Worm (Caenorhabditis elegans) whole organism, L4 larva: Measurements from ENCODE around the gene zfp-3.

Source experiments
- D1046.2 ChIP-seq: fragments of 200-800 bp; sonication (Bioruptor generic); IDR thresholded peaks from 2 replicates; pipeline ENCODE4 v1.3.6; 2022; ENCODE audit warnings: missing genetic modification characterization, missing compliant biosample characterization
- F10B5.3 ChIP-seq: sonication (generic microtip); optimal IDR thresholded peaks from 2 replicates; lab custom pipeline; 2016; ENCODE audit warnings: mild to moderate bottlenecking, missing genetic modification characterization, missing compliant biosample characterization
- R02D3.7 ChIP-seq: fragments of 150-350 bp; sonication (generic microtip); optimal IDR thresholded peaks from 3 replicates; lab custom pipeline; 2014; ENCODE audit warnings: missing biosample characterization, missing genetic modification characterization
- T20F7.1 ChIP-seq: fragments of 200-800 bp; sonication (Bioruptor generic); optimal IDR thresholded peaks from 2 replicates; lab custom pipeline; 2018; ENCODE audit warnings: mild to moderate bottlenecking, missing genetic modification characterization, missing compliant biosample characterization
- Y105C5A.15 ChIP-seq: fragments of 200-800 bp; sonication (Bioruptor generic); IDR thresholded peaks from 2 replicates; pipeline ENCODE4 v1.3.6; 2022; ENCODE audit warnings: missing genetic modification characterization, missing compliant biosample characterization
- Y48G9A.11 ChIP-seq: fragments of 200-800 bp; sonication (Bioruptor generic); IDR thresholded peaks from 2 replicates; pipeline ENCODE4 v1.3.6; 2022; ENCODE audit warnings: missing genetic modification reagents, missing genetic modification characterization, missing compliant biosample characterization
- Y5F2A.4 ChIP-seq: fragments of 200-800 bp; sonication (Bioruptor generic); optimal IDR thresholded peaks from 2 replicates; lab custom pipeline; 2018; ENCODE audit warnings: mild to moderate bottlenecking, missing genetic modification characterization, missing compliant biosample characterization
- ZK337.2 ChIP-seq: fragments of 200-800 bp; sonication (Bioruptor generic); IDR thresholded peaks from 2 replicates; pipeline ENCODE4 v1.3.6; 2022; ENCODE audit warnings: missing genetic modification reagents, missing genetic modification characterization, missing compliant biosample characterization
- ZK546.5 ChIP-seq, 2 experiments: sonication (generic microtip); optimal IDR thresholded peaks; 2 replicates each; lab custom pipeline; 2017; ENCODE audit warnings: missing biosample characterization in 2 of 2, missing genetic modification characterization in 2 of 2
- aha-1 ChIP-seq: fragments of 150-350 bp; peaks from one replicate; lab custom pipeline; 2014; ENCODE audit warnings: missing biosample characterization, missing genetic modification characterization
- aly-2 ChIP-seq: sonication (generic microtip); optimal IDR thresholded peaks from 2 replicates; lab custom pipeline; 2018; ENCODE audit warnings: missing biosample characterization, missing genetic modification characterization
- ama-1 ChIP-seq: fragments of 150-350 bp; optimal IDR thresholded peaks from 2 replicates; lab custom pipeline; 2014; ENCODE audit warnings: inconsistent platforms, mixed read lengths
- arid-1 ChIP-seq: fragments of 200-800 bp; sonication (Bioruptor generic); conservative IDR thresholded peaks from 2 replicates; pipeline ENCODE4 v1.3.6; 2022; ENCODE audit warnings: missing genetic modification reagents, missing genetic modification characterization, missing compliant biosample characterization
- attf-4 ChIP-seq: sonication (generic microtip); optimal IDR thresholded peaks from 3 replicates; lab custom pipeline; 2017; ENCODE audit warnings: missing biosample characterization, missing genetic modification characterization
- ceh-28 ChIP-seq: fragments of 150-350 bp; optimal IDR thresholded peaks from 2 replicates; lab custom pipeline; 2014; ENCODE audit warnings: missing biosample characterization, missing genetic modification reagents, missing genetic modification characterization
- ceh-32 ChIP-seq: sonication (generic microtip); optimal IDR thresholded peaks from 2 replicates; lab custom pipeline; 2016; ENCODE audit warnings: mild to moderate bottlenecking, missing genetic modification characterization, missing compliant biosample characterization; ENCODE audit not compliant: poor library complexity
- ceh-62 ChIP-seq: sonication (generic microtip); optimal IDR thresholded peaks from 2 replicates; lab custom pipeline; 2017; ENCODE audit warnings: missing biosample characterization, missing genetic modification characterization
- daf-16 ChIP-seq, 3 experiments: sonication (generic microtip); optimal IDR thresholded peaks; 2 replicates each; lab custom pipeline; 2016 to 2017; ENCODE audit warnings: missing genetic modification characterization in 3 of 3, missing genetic modification reagents in 3 of 3, mild to moderate bottlenecking in 2 of 3, missing compliant biosample characterization in 2 of 3, missing biosample characterization in 1 of 3, moderate library complexity in 1 of 3
- dmd-6 ChIP-seq: fragments of 200-800 bp; sonication (Bioruptor generic); IDR thresholded peaks from 2 replicates; pipeline ENCODE4 v1.3.6; 2022; ENCODE audit warnings: missing genetic modification reagents, missing genetic modification characterization, missing compliant biosample characterization
- dpl-1 ChIP-seq: fragments of 150-350 bp; optimal IDR thresholded peaks from 2 replicates; lab custom pipeline; 2014; ENCODE audit warnings: missing biosample characterization, missing genetic modification reagents, missing genetic modification characterization
- egl-43 ChIP-seq: fragments of 200-800 bp; sonication (Bioruptor generic); IDR thresholded peaks from 2 replicates; pipeline ENCODE4 v1.3.6; 2022; ENCODE audit warnings: missing genetic modification reagents, missing genetic modification characterization, missing compliant biosample characterization
- gei-8 ChIP-seq: fragments of 200-800 bp; sonication (Bioruptor generic); optimal IDR thresholded peaks from 2 replicates; lab custom pipeline; 2018; ENCODE audit warnings: mild to moderate bottlenecking, missing genetic modification characterization, missing compliant biosample characterization
- hlh-11 ChIP-seq: fragments of 200-800 bp; sonication (Bioruptor generic); optimal IDR thresholded peaks from 2 replicates; lab custom pipeline; 2018; ENCODE audit warnings: mild to moderate bottlenecking, missing genetic modification characterization, missing compliant biosample characterization
- hlh-30 ChIP-seq: sonication (generic microtip); optimal IDR thresholded peaks from 2 replicates; lab custom pipeline; 2017; ENCODE audit warnings: antibody characterized with exemption, mild to moderate bottlenecking, missing genetic modification characterization, missing compliant biosample characterization; ENCODE audit not compliant: insufficient read depth
- lin-1 ChIP-seq: fragments of 200-800 bp; sonication (Bioruptor generic); IDR thresholded peaks from 2 replicates; pipeline ENCODE4 v1.3.6; 2022; ENCODE audit warnings: missing genetic modification reagents, missing genetic modification characterization, missing compliant biosample characterization
- madf-5 ChIP-seq, 2 experiments: fragments of 200-800 bp; sonication (Bioruptor generic); IDR thresholded peaks; 2 replicates each; pipeline ENCODE4 v1.3.6; 2022; ENCODE audit warnings: missing compliant biosample characterization in 2 of 2, missing genetic modification characterization in 2 of 2
- mdl-1 ChIP-seq, 2 experiments: fragments of 150-350 bp in 1 of 2; sonication (generic microtip) in 1 of 2; optimal IDR thresholded peaks; 2 replicates each; lab custom pipeline; 2014 to 2017; ENCODE audit warnings: missing biosample characterization in 2 of 2, missing genetic modification characterization in 2 of 2
- mxl-2 ChIP-seq: fragments of 200-800 bp; sonication (Bioruptor generic); conservative IDR thresholded peaks from 2 replicates; pipeline ENCODE4 v1.3.6; 2022; ENCODE audit warnings: missing genetic modification reagents, missing genetic modification characterization, missing compliant biosample characterization
- nhr-11 ChIP-seq: fragments of 150-350 bp; optimal IDR thresholded peaks from 2 replicates; lab custom pipeline; 2014; ENCODE audit warnings: missing biosample characterization, missing genetic modification characterization
- nhr-28 ChIP-seq: fragments of 150-350 bp; optimal IDR thresholded peaks from 2 replicates; lab custom pipeline; 2014; ENCODE audit warnings: missing biosample characterization, missing genetic modification characterization
- nhr-77 ChIP-seq: fragments of 150-350 bp; optimal IDR thresholded peaks from 2 replicates; lab custom pipeline; 2014; ENCODE audit warnings: missing biosample characterization, missing genetic modification characterization
- pha-4 ChIP-seq, 2 experiments: fragments of 150-350 bp in 1 of 2; fragments of 200-800 bp in 1 of 2; sonication (Bioruptor generic) in 1 of 2; IDR thresholded peaks in 1 of 2; optimal IDR thresholded peaks in 1 of 2; 2 replicates each; pipeline versions ENCODE4 v1.3.6 to Lab custom; 2014 to 2022; ENCODE audit warnings: missing genetic modification characterization in 2 of 2, missing genetic modification reagents in 2 of 2, missing biosample characterization in 1 of 2, missing compliant biosample characterization in 1 of 2
- rbr-2 ChIP-seq: sonication (generic microtip); optimal IDR thresholded peaks from 2 replicates; lab custom pipeline; 2016; ENCODE audit warnings: missing genotype, missing genetic modification characterization, missing compliant biosample characterization
- set-16 ChIP-seq: fragments of 200-800 bp; sonication (Bioruptor generic); IDR thresholded peaks from 2 replicates; pipeline ENCODE4 v1.3.6; 2022; ENCODE audit warnings: missing genetic modification reagents, missing genetic modification characterization, missing compliant biosample characterization
- skn-1 ChIP-seq: fragments of 150-350 bp; optimal IDR thresholded peaks from 2 replicates; lab custom pipeline; 2014; ENCODE audit warnings: missing biosample characterization, missing genetic modification characterization
- spr-1 ChIP-seq: sonication (generic microtip); optimal IDR thresholded peaks from 2 replicates; lab custom pipeline; 2016; ENCODE audit warnings: mild to moderate bottlenecking, missing genetic modification characterization, missing compliant biosample characterization
- spr-3 ChIP-seq: fragments of 200-800 bp; sonication (Bioruptor generic); optimal IDR thresholded peaks from 2 replicates; lab custom pipeline; 2018; ENCODE audit warnings: mild to moderate bottlenecking, missing genetic modification characterization, missing compliant biosample characterization
- tag-97 ChIP-seq: fragments of 200-800 bp; sonication (Bioruptor generic); IDR thresholded peaks from 2 replicates; pipeline ENCODE4 v1.3.6; 2022; ENCODE audit warnings: missing genetic modification characterization, missing compliant biosample characterization
- unc-130 ChIP-seq: sonication (generic microtip); optimal IDR thresholded peaks from 2 replicates; lab custom pipeline; 2016; ENCODE audit warnings: missing genetic modification reagents, missing genetic modification characterization, missing compliant biosample characterization
- unc-62 ChIP-seq, 3 experiments: fragments of 150-350 bp in 1 of 3; sonication (generic microtip); optimal IDR thresholded peaks in 2 of 3; peaks in 1 of 3; 1 replicate in 1 of 3; 2 replicates in 2 of 3; lab custom pipeline; 2014 to 2017; ENCODE audit warnings: missing biosample characterization in 3 of 3, missing genetic modification characterization in 3 of 3, missing genetic modification reagents in 3 of 3, missing genotype in 1 of 3
- zag-1 ChIP-seq: fragments of 150-350 bp; optimal IDR thresholded peaks from 2 replicates; lab custom pipeline; 2014; ENCODE audit warnings: missing biosample characterization, missing genetic modification characterization
- zip-11 ChIP-seq: fragments of 200-800 bp; sonication (Bioruptor generic); IDR thresholded peaks from 2 replicates; pipeline ENCODE4 v1.3.6; 2022; ENCODE audit warnings: missing genetic modification characterization, missing compliant biosample characterization
- ztf-11 ChIP-seq: fragments of 150-350 bp; optimal IDR thresholded peaks from 2 replicates; lab custom pipeline; 2014; ENCODE audit warnings: missing biosample characterization, missing genetic modification characterization

The zfp-3 gene

DNA sequence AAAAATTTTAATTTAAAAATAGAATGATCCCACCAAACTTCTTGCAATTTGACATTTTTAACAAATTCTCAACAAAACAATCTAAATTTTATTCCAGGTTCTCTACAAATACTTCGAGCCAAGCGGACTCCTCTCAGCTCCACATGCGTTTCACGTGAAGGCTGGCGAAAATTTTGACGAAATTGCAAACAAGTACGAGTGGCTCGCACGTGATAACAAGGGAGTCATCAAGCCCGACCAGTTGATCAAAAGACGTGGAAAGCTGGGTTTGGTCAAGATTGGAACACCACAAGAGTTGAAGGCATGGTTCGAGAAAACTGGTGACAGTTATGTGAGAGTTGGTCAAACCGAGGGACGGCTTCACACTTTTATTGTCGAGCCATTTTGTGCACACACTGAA is 33.2 kb upstream of the zfp-3 start:
- TF ChIP-seq D1046.2 (GFP tag; lab: Robert Waterston, UW) (no peak), R02D3.7 (no peak), tag-97 (GFP tag; lab: Robert Waterston, UW) (no peak), Y48G9A.11 (GFP tag; lab: Robert Waterston, UW) (no peak), ZK337.2 (GFP tag; lab: Robert Waterston, UW) (no peak), daf-16 (GFP tag; optimal IDR thresholded peaks at IDR 0.05; lab: Kevin White, UChicago) (no peak), daf-16 (tag; optimal IDR thresholded peaks at IDR 0.05; lab: Kevin White, UChicago) (peak; percentile 40), aha-1 (peak; percentile 36), T20F7.1 (GFP tag; lab: Kevin White, UChicago) (no peak), mxl-2 (GFP tag; lab: Robert Waterston, UW) (peak; percentile 97), nhr-28 (tag; lab: Kevin White, UChicago) (no peak), attf-4 (no peak), hlh-11 (peak; percentile 25), ZK546.5 (tag; optimal IDR thresholded peaks at IDR 0.05; lab: Kevin White, UChicago) (no peak), hlh-30 (tag; lab: Kevin White, UChicago) (peak; percentile 71), zip-11 (GFP tag; lab: Robert Waterston, UW) (no peak), dpl-1 (GFP tag; lab: Kevin White, UChicago) (no peak), ama-1 (lab: Kevin White, UChicago) (no peak), dmd-6 (GFP tag; lab: Robert Waterston, UW) (peak; percentile 45; the same call in 1 of the 2 replicates), unc-62 (GFP tag; optimal IDR thresholded peaks at IDR 0.05 in 1 of 2; lab: Kevin White, UChicago) (peak in 1 of 2 experiments; percentile 70), unc-62 (tag; optimal IDR thresholded peaks at IDR 0.05; lab: Kevin White, UChicago) (no peak), skn-1 (tag; lab: Kevin White, UChicago) (no peak), aly-2 (tag; lab: Kevin White, UChicago) (no peak), nhr-77 (tag; lab: Kevin White, UChicago) (no peak)

DNA sequence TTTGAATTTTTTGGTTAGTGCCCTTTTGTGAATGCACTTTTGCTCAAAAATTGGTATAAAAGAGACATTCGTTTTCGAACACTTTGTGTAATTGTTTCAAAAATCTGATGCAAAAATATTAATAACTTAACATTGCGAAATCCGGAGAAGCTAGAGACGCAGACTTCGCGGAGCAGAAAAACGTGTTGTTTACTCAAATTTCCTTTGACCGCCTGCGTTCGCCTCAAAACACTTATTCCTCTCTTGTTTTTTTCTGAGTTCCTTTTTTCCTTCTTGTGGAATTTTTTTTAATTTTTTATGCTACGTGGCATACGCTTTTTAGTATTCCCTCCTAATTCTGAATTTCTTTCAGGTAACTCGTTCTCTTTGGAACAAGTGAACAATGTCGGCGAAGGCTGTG is 32.7 kb upstream of the zfp-3 start, which contains the start of gene acly-1:
acly-1 (plus strand) TSS at position 353 of the 400 bp plus-strand sequence.
- TF ChIP-seq madf-5 (GFP tag; IDR thresholded peaks at IDR 0.05; lab: Robert Waterston, UW) (no peak), daf-16 (GFP tag; optimal IDR thresholded peaks at IDR 0.05; lab: Kevin White, UChicago) (no peak), daf-16 (tag; optimal IDR thresholded peaks at IDR 0.05; lab: Kevin White, UChicago) (peak; percentile 67), mdl-1 (tag; optimal IDR thresholded peaks at IDR 0.05; lab: Kevin White, UChicago) (peak in 1 of 2 experiments; percentile 55), aha-1 (peak; percentile 83), rbr-2 (tag; lab: Kevin White, UChicago) (peak; percentile 33), unc-62 (GFP tag; optimal IDR thresholded peaks at IDR 0.05 in 1 of 2; lab: Kevin White, UChicago) (peak in 1 of 2 experiments; percentile 58), unc-62 (tag; optimal IDR thresholded peaks at IDR 0.05; lab: Kevin White, UChicago) (no peak)

DNA sequence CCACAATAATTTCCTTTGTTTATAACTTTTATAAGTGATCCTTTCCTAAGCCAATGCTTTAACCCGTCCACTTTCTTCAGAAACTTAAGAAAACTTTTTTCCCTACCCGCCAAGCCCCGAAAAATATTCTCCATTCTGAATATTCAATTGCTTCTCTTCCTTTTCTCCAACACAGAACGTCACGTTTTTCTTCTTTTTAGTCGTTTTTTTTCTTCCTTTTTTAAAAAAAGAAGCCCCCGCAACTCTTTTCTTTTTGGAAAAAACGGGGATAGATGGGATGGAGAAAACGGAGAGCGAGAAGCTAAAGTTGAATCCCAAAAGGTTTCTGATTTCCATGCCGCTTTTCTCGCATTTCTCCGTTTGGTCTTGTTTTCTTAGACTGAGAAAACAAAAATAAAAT is 32.1 kb upstream of the zfp-3 start:
- no peak for TF ChIP-seq ztf-11 (tag; lab: Kevin White, UChicago)
- no peak for TF ChIP-seq pha-4 (GFP tag; IDR thresholded peaks at IDR 0.05; lab: Robert Waterston, UW)
- no peak for TF ChIP-seq pha-4 (tag; optimal IDR thresholded peaks at IDR 0.05; lab: Kevin White, UChicago)
- TF ChIP-seq Y105C5A.15, result no peak
- peak; percentile 17 for TF ChIP-seq hlh-30 (tag; lab: Kevin White, UChicago)

DNA sequence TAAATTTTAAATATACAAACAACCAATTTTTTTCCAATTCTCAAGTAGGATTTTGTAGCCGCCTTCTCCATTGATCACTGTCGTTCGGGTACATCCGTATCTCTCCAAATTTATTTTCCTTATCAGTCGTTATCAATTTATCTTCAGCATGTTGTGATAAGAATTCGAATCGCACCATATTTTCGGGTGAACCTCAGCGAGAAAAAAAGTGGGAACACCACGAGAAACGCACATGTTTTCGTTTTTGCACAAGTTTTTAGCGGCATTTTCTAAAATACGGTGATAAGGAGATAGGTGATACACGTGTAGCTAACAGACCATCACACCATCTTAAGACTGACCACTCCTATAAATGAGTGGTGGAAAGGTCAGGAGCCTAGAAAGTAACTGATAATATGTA is 31.5 kb upstream of the zfp-3 start:
- TF ChIP-seq spr-1 (tag; lab: Kevin White, UChicago) (no peak), gei-8 (GFP tag; lab: Kevin White, UChicago) (peak; percentile 64), ceh-28 (tag; lab: Kevin White, UChicago) (no peak), zag-1 (tag; lab: Kevin White, UChicago) (no peak), T20F7.1 (GFP tag; lab: Kevin White, UChicago) (no peak), pha-4 (GFP tag; IDR thresholded peaks at IDR 0.05; lab: Robert Waterston, UW) (peak; percentile 43; the same call in 1 of the 2 replicates), pha-4 (tag; optimal IDR thresholded peaks at IDR 0.05; lab: Kevin White, UChicago) (no peak), unc-130 (GFP tag; lab: Kevin White, UChicago) (no peak), Y5F2A.4 (GFP tag; lab: Kevin White, UChicago) (no peak), nhr-11 (tag; lab: Kevin White, UChicago) (no peak), F10B5.3 (no peak), ceh-62 (tag; lab: Kevin White, UChicago) (no peak), egl-43 (GFP tag; lab: Robert Waterston, UW) (no peak), lin-1 (peak; percentile 71; the same call in 1 of the 2 replicates), arid-1 (no peak), ceh-32 (no peak), zip-11 (GFP tag; lab: Robert Waterston, UW) (no peak), daf-16 (GFP tag; optimal IDR thresholded peaks at IDR 0.05; lab: Kevin White, UChicago) (peak in 1 of 2 experiments; percentile 25), daf-16 (tag; optimal IDR thresholded peaks at IDR 0.05; lab: Kevin White, UChicago) (peak; percentile 96), Y48G9A.11 (GFP tag; lab: Robert Waterston, UW) (no peak), spr-3 (no peak), set-16 (GFP tag; lab: Robert Waterston, UW) (no peak)
